Fruit fly (Drosophila melanogaster) whole organism, embryonic: Measurements from ENCODE around the gene CG34268.

ENCODE experiments used
- Ada2b ChIP-seq: fragments of 200-800 bp; sonication (Bioruptor generic); IDR thresholded peaks from 2 replicates; pipeline ENCODE4 v1.3.6; 2022; ENCODE audit warnings: missing biosample characterization, missing genetic modification characterization
- Adf1 ChIP-seq: fragments of 200-800 bp; sonication (Bioruptor generic); IDR thresholded peaks from 2 replicates; pipeline ENCODE4 v1.3.6; 2022; ENCODE audit warnings: missing biosample characterization, missing genetic modification characterization
- Atf-2 ChIP-seq: fragments of 200-800 bp; sonication (Bioruptor generic); optimal IDR thresholded peaks from 2 replicates; lab custom pipeline; 2016; ENCODE audit warnings: missing biosample characterization, missing genetic modification characterization
- Bgb ChIP-seq: fragments of 200-800 bp; sonication (Bioruptor generic); IDR thresholded peaks from 2 replicates; pipeline ENCODE4 v1.3.6; 2022; ENCODE audit warnings: missing biosample characterization, missing genetic modification characterization; ENCODE audit not compliant: partially characterized antibody
- CG10431 ChIP-seq: fragments of 200-800 bp; sonication (Bioruptor generic); optimal IDR thresholded peaks from 3 replicates; lab custom pipeline; 2018; ENCODE audit warnings: missing biosample characterization, mild to moderate bottlenecking, missing genetic modification characterization
- CG10462 ChIP-seq: fragments of 200-800 bp; sonication (Bioruptor generic); optimal IDR thresholded peaks from 2 replicates; lab custom pipeline; 2016; ENCODE audit warnings: missing biosample characterization, missing genetic modification characterization
- CG11085 ChIP-seq: fragments of 200-800 bp; sonication (Bioruptor generic); IDR thresholded peaks from 2 replicates; pipeline ENCODE4 v1.3.6; 2022; ENCODE audit warnings: missing biosample characterization, missing genetic modification characterization
- CG12299 ChIP-seq: fragments of 200-800 bp; sonication (Bioruptor generic); optimal IDR thresholded peaks from 2 replicates; lab custom pipeline; 2018; ENCODE audit warnings: missing biosample characterization, mild to moderate bottlenecking, missing genetic modification characterization
- CG14860 ChIP-seq: fragments of 200-800 bp; sonication (Bioruptor generic); IDR thresholded peaks from 3 replicates; pipeline ENCODE4 v1.3.6; 2022; ENCODE audit warnings: missing biosample characterization, missing genetic modification characterization; ENCODE audit not compliant: partially characterized antibody
- CG15011 ChIP-seq: fragments of 200-800 bp; sonication (Bioruptor generic); optimal IDR thresholded peaks from 3 replicates; lab custom pipeline; 2018; ENCODE audit warnings: missing biosample characterization, mild to moderate bottlenecking, missing genetic modification characterization
- CG16863 ChIP-seq: fragments of 200-800 bp; sonication (Bioruptor generic); optimal IDR thresholded peaks from 3 replicates; lab custom pipeline; 2016; ENCODE audit warnings: missing biosample characterization, missing genetic modification characterization
- CG17361 ChIP-seq: fragments of 200-800 bp; sonication (Bioruptor generic); IDR thresholded peaks from 3 replicates; pipeline ENCODE4 v1.3.6; 2022; ENCODE audit warnings: missing biosample characterization, missing genetic modification characterization
- CG17802 ChIP-seq: fragments of 200-800 bp; sonication (Bioruptor generic); optimal IDR thresholded peaks from 2 replicates; lab custom pipeline; 2018; ENCODE audit warnings: missing biosample characterization, mild to moderate bottlenecking, missing genetic modification characterization, moderate library complexity
- CG2120 ChIP-seq: fragments of 200-800 bp; sonication (Bioruptor generic); optimal IDR thresholded peaks from 3 replicates; lab custom pipeline; 2016; ENCODE audit warnings: missing biosample characterization, missing genetic modification characterization
- CG2678 ChIP-seq: fragments of 200-800 bp; sonication (Bioruptor generic); optimal IDR thresholded peaks from 3 replicates; lab custom pipeline; 2019; ENCODE audit warnings: missing biosample characterization, mild to moderate bottlenecking, missing genetic modification characterization, moderate library complexity
- CG31224 ChIP-seq: fragments of 200-800 bp; sonication (Bioruptor generic); IDR thresholded peaks from 2 replicates; pipeline ENCODE4 v1.3.6; 2022; ENCODE audit warnings: missing biosample characterization, missing genetic modification characterization
- CG3163 ChIP-seq: fragments of 200-800 bp; sonication (Bioruptor generic); optimal IDR thresholded peaks from 3 replicates; lab custom pipeline; 2016; ENCODE audit warnings: missing biosample characterization, missing genetic modification characterization
- CG34224 ChIP-seq: fragments of 200-800 bp; sonication (Bioruptor generic); IDR thresholded peaks from 3 replicates; pipeline ENCODE4 v1.3.6; 2022; ENCODE audit warnings: missing biosample characterization, missing genetic modification characterization; ENCODE audit not compliant: partially characterized antibody
- CG42726 ChIP-seq: fragments of 200-800 bp; sonication (Bioruptor generic); IDR thresholded peaks from 2 replicates; pipeline ENCODE4 v1.3.6; 2022; ENCODE audit warnings: missing biosample characterization, missing genetic modification characterization; ENCODE audit not compliant: partially characterized antibody
- CG4282 ChIP-seq: fragments of 200-800 bp; sonication (Bioruptor generic); optimal IDR thresholded peaks from 2 replicates; lab custom pipeline; 2016; ENCODE audit warnings: missing biosample characterization, missing genetic modification characterization
- CG4404 ChIP-seq: fragments of 200-800 bp; sonication (Bioruptor generic); IDR thresholded peaks from 2 replicates; pipeline ENCODE4 v1.3.6; 2022; ENCODE audit warnings: missing biosample characterization, missing genetic modification characterization
- CG4707 ChIP-seq: fragments of 200-800 bp; sonication (Bioruptor generic); optimal IDR thresholded peaks from 2 replicates; lab custom pipeline; 2018; ENCODE audit warnings: missing biosample characterization, mild to moderate bottlenecking, missing genetic modification characterization, moderate library complexity
- CG5245 ChIP-seq: fragments of 200-800 bp; sonication (Bioruptor generic); optimal IDR thresholded peaks from 3 replicates; lab custom pipeline; 2016; ENCODE audit warnings: missing biosample characterization, missing genetic modification characterization
- CG5953 ChIP-seq: fragments of 200-800 bp; sonication (Bioruptor generic); IDR thresholded peaks from 2 replicates; pipeline ENCODE4 v1.3.6; 2022; ENCODE audit warnings: missing biosample characterization, missing genetic modification characterization
- CG6175 ChIP-seq: fragments of 200-800 bp; sonication (Bioruptor generic); IDR thresholded peaks from 3 replicates; pipeline ENCODE4 v1.3.6; 2022; ENCODE audit warnings: missing biosample characterization, missing genetic modification characterization
- CG6689 ChIP-seq: fragments of 200-800 bp; sonication (Bioruptor generic); IDR thresholded peaks from 2 replicates; pipeline ENCODE4 v1.3.6; 2022; ENCODE audit warnings: missing biosample characterization, missing genetic modification characterization
- CG6854 ChIP-seq: fragments of 200-800 bp; sonication (Bioruptor generic); optimal IDR thresholded peaks from 3 replicates; lab custom pipeline; 2017; ENCODE audit warnings: missing biosample characterization, mild to moderate bottlenecking, missing genetic modification characterization
- CG7786 ChIP-seq: fragments of 200-800 bp; sonication (Bioruptor generic); optimal IDR thresholded peaks from 2 replicates; lab custom pipeline; 2016; ENCODE audit warnings: missing biosample characterization, missing genetic modification characterization
- Dbx ChIP-seq: fragments of 200-800 bp; sonication (Bioruptor generic); IDR thresholded peaks from 3 replicates; pipeline ENCODE4 v1.3.6; 2022; ENCODE audit warnings: missing biosample characterization, missing genetic modification characterization
- Fer2 ChIP-seq: fragments of 200-800 bp; sonication (Bioruptor generic); optimal IDR thresholded peaks from 2 replicates; lab custom pipeline; 2018; ENCODE audit warnings: missing biosample characterization, mild to moderate bottlenecking, missing genetic modification characterization, moderate library complexity
- HLH3B ChIP-seq: fragments of 200-800 bp; sonication (Bioruptor generic); IDR thresholded peaks from 2 replicates; pipeline ENCODE4 v1.3.6; 2022; ENCODE audit warnings: missing biosample characterization, missing genetic modification characterization
- HLHmδ ChIP-seq: fragments of 200-800 bp; sonication (Bioruptor generic); optimal IDR thresholded peaks from 2 replicates; lab custom pipeline; 2018; ENCODE audit warnings: missing biosample characterization, mild to moderate bottlenecking, missing genetic modification characterization, moderate library complexity
- Hand ChIP-seq: fragments of 200-800 bp; sonication (Bioruptor generic); optimal IDR thresholded peaks from 2 replicates; lab custom pipeline; 2017; ENCODE audit warnings: mild to moderate bottlenecking, missing biosample characterization, missing genetic modification reagents, missing genetic modification characterization
- HmgZ ChIP-seq: fragments of 200-800 bp; sonication (Bioruptor generic); optimal IDR thresholded peaks from 2 replicates; lab custom pipeline; 2018; ENCODE audit warnings: missing biosample characterization, mild to moderate bottlenecking, missing genetic modification characterization
- Nf-YA ChIP-seq: fragments of 200-800 bp; sonication (Bioruptor generic); IDR thresholded peaks from 2 replicates; pipeline ENCODE4 v1.3.6; 2022; ENCODE audit warnings: missing biosample characterization, missing genetic modification characterization
- Optix ChIP-seq: fragments of 200-800 bp; sonication (Bioruptor generic); IDR thresholded peaks from 3 replicates; pipeline ENCODE4 v1.3.6; 2022; ENCODE audit warnings: missing biosample characterization, missing genetic modification characterization
- Sox102F ChIP-seq: fragments of 200-800 bp; sonication (Bioruptor generic); optimal IDR thresholded peaks from 2 replicates; lab custom pipeline; 2018; ENCODE audit warnings: missing biosample characterization, mild to moderate bottlenecking, missing genetic modification characterization, moderate library complexity
- Sry-β ChIP-seq: fragments of 200-800 bp; sonication (Bioruptor generic); optimal IDR thresholded peaks from 2 replicates; lab custom pipeline; 2018; ENCODE audit warnings: missing biosample characterization, mild to moderate bottlenecking, missing genetic modification characterization, moderate library complexity
- crp ChIP-seq, 2 experiments: fragments of 200-800 bp; sonication (Bioruptor generic); optimal IDR thresholded peaks; 2 replicates in 1 of 2; 3 replicates in 1 of 2; lab custom pipeline; 2017; ENCODE audit warnings: missing biosample characterization in 2 of 2, missing genetic modification characterization in 2 of 2, mild to moderate bottlenecking in 1 of 2, moderate library complexity in 1 of 2
- cwo ChIP-seq: fragments of 200-800 bp; sonication (Bioruptor generic); optimal IDR thresholded peaks from 3 replicates; lab custom pipeline; 2017; ENCODE audit warnings: missing biosample characterization, missing genetic modification characterization, mild to moderate bottlenecking, moderate library complexity, missing genetic modification reagents
- da ChIP-seq: fragments of 200-800 bp; sonication (Bioruptor generic); optimal IDR thresholded peaks from 2 replicates; lab custom pipeline; 2016; ENCODE audit warnings: missing biosample characterization, missing genetic modification characterization
- exex ChIP-seq: fragments of 200-800 bp; sonication (Bioruptor generic); optimal IDR thresholded peaks from 4 replicates; lab custom pipeline; 2018; ENCODE audit warnings: missing biosample characterization, mild to moderate bottlenecking, missing genetic modification characterization, moderate library complexity
- fd96Cb ChIP-seq: fragments of 200-800 bp; sonication (Bioruptor generic); optimal IDR thresholded peaks from 2 replicates; lab custom pipeline; 2018; ENCODE audit warnings: missing biosample characterization, mild to moderate bottlenecking, missing genetic modification characterization, moderate library complexity
- hkb ChIP-seq, 2 experiments: fragments of 200-800 bp in 1 of 2; fragments of >200 bp in 1 of 2; sonication (Bioruptor generic) in 1 of 2; IDR thresholded peaks in 1 of 2; optimal IDR thresholded peaks in 1 of 2; 2 replicates each; pipeline versions ENCODE4 v1.3.6 to Lab custom; 2017 to 2022; ENCODE audit warnings: missing biosample characterization in 1 of 2, missing genetic modification characterization in 1 of 2
- maf-S ChIP-seq: fragments of 200-800 bp; sonication (Bioruptor generic); optimal IDR thresholded peaks from 2 replicates; lab custom pipeline; 2016; ENCODE audit warnings: missing biosample characterization, missing genetic modification characterization
- odd ChIP-seq: fragments of 200-800 bp; sonication (Bioruptor generic); optimal IDR thresholded peaks from 2 replicates; lab custom pipeline; 2017; ENCODE audit warnings: missing biosample characterization, mild to moderate bottlenecking, missing genetic modification characterization
- rib ChIP-seq: fragments of 200-800 bp; sonication (Bioruptor generic); IDR thresholded peaks from 2 replicates; pipeline ENCODE4 v1.3.6; 2022; ENCODE audit warnings: missing biosample characterization, missing genetic modification characterization
- sisA ChIP-seq: fragments of 200-800 bp; sonication (Bioruptor generic); IDR thresholded peaks from 2 replicates; pipeline ENCODE4 v1.3.6; 2022; ENCODE audit warnings: missing biosample characterization, missing genetic modification characterization
- wdn ChIP-seq: fragments of 200-800 bp; sonication (Bioruptor generic); IDR thresholded peaks from 2 replicates; pipeline ENCODE4 v1.3.6; 2022; ENCODE audit warnings: missing biosample characterization, missing genetic modification characterization

The CG34268 gene

DNA sequence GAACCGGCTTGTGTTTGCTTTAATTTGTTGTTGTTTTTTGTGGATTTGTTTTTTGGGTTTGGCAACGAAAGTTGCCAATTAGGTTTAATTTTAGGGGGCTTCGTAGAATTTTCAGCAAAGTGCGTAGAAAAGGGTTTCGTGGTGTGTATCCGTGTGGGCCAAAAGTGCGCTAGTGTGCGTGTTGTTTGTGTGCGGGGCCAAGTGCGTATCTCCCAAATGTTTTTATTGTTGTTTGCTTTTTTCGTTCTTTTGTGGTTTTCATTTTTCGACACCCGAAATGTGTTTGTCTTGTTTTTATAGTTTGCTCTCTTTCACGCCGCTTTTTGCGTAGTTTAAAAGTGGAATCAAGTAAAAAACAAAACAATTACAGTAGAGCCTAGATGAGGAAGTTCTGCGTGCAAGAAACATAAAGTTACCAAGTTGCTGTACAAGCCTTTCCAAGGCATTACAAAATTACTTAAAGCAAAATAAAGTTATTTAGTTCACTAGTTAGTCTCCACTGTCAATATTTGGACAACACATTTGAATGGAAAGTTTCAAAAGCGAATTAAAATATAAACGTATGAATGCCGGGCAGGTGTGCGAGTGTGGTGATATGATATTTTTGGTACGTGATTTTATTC lies 46.2 kb downstream of the CG34268 start (continued):
- peak; percentile 31 for TF ChIP-seq CG6854 (GFP tag; lab: Kevin White, UChicago)
- no peak for TF ChIP-seq HLHmδ (GFP tag; lab: Kevin White, UChicago)
- no peak for TF ChIP-seq CG5953 (GFP tag; lab: Robert Waterston, UW)
- TF ChIP-seq crp (GFP tag; optimal IDR thresholded peaks at IDR 0.05; lab: Kevin White, UChicago): no peak
- TF ChIP-seq fd96Cb: no peak
- peak; percentile 66 for TF ChIP-seq CG4282 (GFP tag; lab: Kevin White, UChicago)
- TF ChIP-seq CG17361 (GFP tag; lab: Robert Waterston, UW): peak; percentile 64
- peak; percentile 97 for TF ChIP-seq Dbx (GFP tag; lab: Robert Waterston, UW)
- peak; percentile 64 for TF ChIP-seq CG4404
- TF ChIP-seq CG10431: no peak
- TF ChIP-seq CG17802: no peak
- TF ChIP-seq CG7786: peak; percentile 94
- peak; percentile 91 for TF ChIP-seq HmgZ (tag; lab: Kevin White, UChicago)
- peak; percentile 80 for TF ChIP-seq CG12299 (tag; lab: Kevin White, UChicago)
- no peak for TF ChIP-seq CG16863 (GFP tag; lab: Kevin White, UChicago)
- TF ChIP-seq cwo (GFP tag; lab: Kevin White, UChicago): peak; percentile 74
- peak; percentile 81 for TF ChIP-seq Adf1 (GFP tag; lab: Robert Waterston, UW)
- TF ChIP-seq hkb (optimal IDR thresholded peaks at IDR 0.05; lab: Kevin White, UChicago): no peak
- TF ChIP-seq hkb (GFP tag; IDR thresholded peaks at IDR 0.05; lab: Robert Waterston, UW): peak; percentile 61
- peak; percentile 76 for TF ChIP-seq CG15011
- TF ChIP-seq CG3163 (GFP tag; lab: Kevin White, UChicago): peak; percentile 49
- TF ChIP-seq CG10462 (GFP tag; lab: Kevin White, UChicago): no peak
- TF ChIP-seq CG31224 (GFP tag; lab: Robert Waterston, UW): peak; percentile 89
- TF ChIP-seq CG2120 (GFP tag; lab: Kevin White, UChicago): peak; percentile 98
- no peak for TF ChIP-seq CG5245
- TF ChIP-seq Hand (GFP tag; lab: Kevin White, UChicago): peak; percentile 90
- TF ChIP-seq sisA (GFP tag; lab: Robert Waterston, UW): peak; percentile 77
- peak; percentile 68 for TF ChIP-seq Sox102F
- TF ChIP-seq CG6175 (GFP tag; lab: Robert Waterston, UW): peak; percentile 87; the same call in 2 of the 3 replicates
- peak; percentile 80 for TF ChIP-seq maf-S
- no peak for TF ChIP-seq odd (GFP tag; lab: Kevin White, UChicago)
- peak; percentile 49 for TF ChIP-seq exex (tag; lab: Kevin White, UChicago)
- TF ChIP-seq da: peak; percentile 48
- TF ChIP-seq CG6689: peak; percentile 74
- no peak for TF ChIP-seq Sry-β
- TF ChIP-seq Atf-2 (GFP tag; lab: Kevin White, UChicago): peak; percentile 66
- no peak for TF ChIP-seq CG42726 (GFP tag; lab: Robert Waterston, UW)
- no peak for TF ChIP-seq Bgb (GFP tag; lab: Robert Waterston, UW)
- peak; percentile 89 for TF ChIP-seq wdn (GFP tag; lab: Robert Waterston, UW)
- no peak for TF ChIP-seq CG14860 (GFP tag; lab: Robert Waterston, UW)
- peak; percentile 61; the same call in 2 of the 3 replicates for TF ChIP-seq Optix (GFP tag; lab: Robert Waterston, UW)
- TF ChIP-seq CG4707: no peak
- TF ChIP-seq rib (GFP tag; lab: Robert Waterston, UW): peak; percentile 94
- no peak for TF ChIP-seq CG34224 (GFP tag; lab: Robert Waterston, UW)
- peak; percentile 87 for TF ChIP-seq Ada2b (GFP tag; lab: Robert Waterston, UW)
- peak; percentile 46; the same call in 1 of the 2 replicates for TF ChIP-seq HLH3B (GFP tag; lab: Robert Waterston, UW)
- TF ChIP-seq CG11085 (GFP tag; lab: Robert Waterston, UW): peak; percentile 90
- peak; percentile 86 for TF ChIP-seq CG2678
- peak; percentile 60 for TF ChIP-seq Fer2 (tag; lab: Kevin White, UChicago)
- no peak for TF ChIP-seq Nf-YA (GFP tag; lab: Robert Waterston, UW)
